Worm (Caenorhabditis elegans) whole organism, early embryonic: Measurements from ENCODE around the gene prp-19.
A peak's percentile ranks its signal among the peaks of the same experiment; 100 is the strongest.

Source experiments
- B0310.2 ChIP-seq: sonication (generic microtip); optimal IDR thresholded peaks from 2 replicates; lab custom pipeline; 2016; ENCODE audit warnings: mild to moderate bottlenecking, missing genetic modification characterization, missing compliant biosample characterization
- F13C5.2 ChIP-seq: sonication (generic microtip); optimal IDR thresholded peaks from 2 replicates; lab custom pipeline; 2017; ENCODE audit warnings: mild to moderate bottlenecking, missing genetic modification characterization, inconsistent platforms, missing compliant biosample characterization
- aly-1 ChIP-seq: sonication (generic microtip); optimal IDR thresholded peaks from 2 replicates; lab custom pipeline; 2016; ENCODE audit warnings: missing genetic modification characterization, missing compliant biosample characterization
- ama-1 ChIP-seq: fragments of 150-350 bp; optimal IDR thresholded peaks from 2 replicates; lab custom pipeline; 2014
- ceh-13 ChIP-seq: fragments of 200-800 bp; sonication (Bioruptor generic); optimal IDR thresholded peaks from 2 replicates; lab custom pipeline; 2018; ENCODE audit warnings: mild to moderate bottlenecking, missing genetic modification characterization, missing compliant biosample characterization
- ceh-36 ChIP-seq: sonication (generic microtip); optimal IDR thresholded peaks from 2 replicates; lab custom pipeline; 2016; ENCODE audit warnings: missing genetic modification characterization, inconsistent platforms, missing compliant biosample characterization
- ets-7 ChIP-seq: sonication (generic microtip); optimal IDR thresholded peaks from 2 replicates; lab custom pipeline; 2016; ENCODE audit warnings: missing genotype, missing genetic modification characterization, missing compliant biosample characterization
- flt-1 ChIP-seq: fragments of 200-800 bp; sonication (Bioruptor generic); IDR thresholded peaks from 2 replicates; pipeline ENCODE4 v1.3.6; 2022; ENCODE audit warnings: missing genetic modification characterization, missing compliant biosample characterization
- hmbx-1 ChIP-seq: sonication (generic microtip); optimal IDR thresholded peaks from 2 replicates; lab custom pipeline; 2016; ENCODE audit warnings: mild to moderate bottlenecking, missing genetic modification characterization, missing compliant biosample characterization
- hmg-4 ChIP-seq: fragments of 200-800 bp; sonication (Bioruptor generic); optimal IDR thresholded peaks from 2 replicates; lab custom pipeline; 2018; ENCODE audit warnings: mild to moderate bottlenecking, missing genetic modification characterization, missing compliant biosample characterization
- hnd-1 ChIP-seq: sonication (generic microtip); optimal IDR thresholded peaks from 2 replicates; lab custom pipeline; 2016; ENCODE audit warnings: missing genetic modification characterization, missing compliant biosample characterization
- pes-1 ChIP-seq: fragments of 200-800 bp; sonication (Bioruptor generic); IDR thresholded peaks from 2 replicates; pipeline ENCODE4 v1.3.6; 2022; ENCODE audit warnings: missing genetic modification reagents, missing genetic modification characterization, missing compliant biosample characterization
- scrt-1 ChIP-seq: fragments of 200-800 bp; sonication (Bioruptor generic); IDR thresholded peaks from 2 replicates; pipeline ENCODE4 v1.3.6; 2022; ENCODE audit warnings: missing genetic modification characterization, missing compliant biosample characterization
- sea-1 ChIP-seq: fragments of 200-800 bp; sonication (Bioruptor generic); conservative IDR thresholded peaks from 2 replicates; pipeline ENCODE4 v1.3.6; 2022; ENCODE audit warnings: missing genetic modification characterization, missing compliant biosample characterization
- tbx-11 ChIP-seq: fragments of 200-800 bp; sonication (Bioruptor generic); IDR thresholded peaks from 2 replicates; pipeline ENCODE4 v1.3.6; 2022; ENCODE audit warnings: missing genetic modification characterization, missing compliant biosample characterization
- tbx-37 ChIP-seq: fragments of 200-800 bp; sonication (Bioruptor generic); conservative IDR thresholded peaks from 2 replicates; pipeline ENCODE4 v1.3.6; 2022; ENCODE audit warnings: missing genetic modification reagents, missing genetic modification characterization, missing compliant biosample characterization
- tra-4 ChIP-seq: sonication (generic microtip); optimal IDR thresholded peaks from 2 replicates; lab custom pipeline; 2017; ENCODE audit warnings: missing genetic modification characterization, missing compliant biosample characterization

prp-19 gene

ce11 chrIII:5172470-5172869, 625 bp upstream of the prp-19 start, which contains the start of gene K10D2.5:
K10D2.5 (plus strand) TSS chrIII:5172720.
- TF ChIP-seq pes-1 (GFP tag; lab: Robert Waterston, UW) (peak; percentile 88), aly-1 (tag; lab: Kevin White, UChicago) (peak; percentile 16), F13C5.2 (peak; percentile 50), tbx-37 (GFP tag; lab: Robert Waterston, UW) (peak; percentile 93), scrt-1 (GFP tag; lab: Robert Waterston, UW) (peak; percentile 60; the same call in 1 of the 2 replicates), ets-7 (tag; lab: Kevin White, UChicago) (peak; percentile 82), ceh-36 (tag; lab: Kevin White, UChicago) (peak; percentile 13), ama-1 (lab: Kevin White, UChicago) (no peak), tbx-11 (GFP tag; lab: Robert Waterston, UW) (peak; percentile 68; the same call in 1 of the 2 replicates), ceh-13 (GFP tag; lab: Kevin White, UChicago) (peak; percentile 10), hmbx-1 (tag; lab: Kevin White, UChicago) (no peak), tra-4 (tag; lab: Kevin White, UChicago) (no peak), hnd-1 (tag; lab: Kevin White, UChicago) (peak; percentile 33), sea-1 (GFP tag; lab: Robert Waterston, UW) (peak; percentile 81), flt-1 (GFP tag; lab: Robert Waterston, UW) (peak; percentile 75), B0310.2 (tag; lab: Kevin White, UChicago) (peak; percentile 26), hmg-4 (GFP tag; lab: Kevin White, UChicago) (peak; percentile 53)

ce11 chrIII:5169699-5170098, 2.1 kb downstream of the prp-19 start, which contains the start of gene ulp-1:
ulp-1 (minus strand) TSS chrIII:5169799.
- TF ChIP-seq tbx-37 (GFP tag; lab: Robert Waterston, UW) (no peak), B0310.2 (tag; lab: Kevin White, UChicago) (no peak), ceh-36 (tag; lab: Kevin White, UChicago) (no peak)

ce11 chrIII:5165745-5166144, 6.1 kb downstream of the prp-19 start:
- TF ChIP-seq ceh-13 (GFP tag; lab: Kevin White, UChicago): no peak
- no peak for TF ChIP-seq ama-1 (lab: Kevin White, UChicago)
- no peak for TF ChIP-seq tbx-11 (GFP tag; lab: Robert Waterston, UW)
- TF ChIP-seq sea-1 (GFP tag; lab: Robert Waterston, UW): no peak
- no peak for TF ChIP-seq hmbx-1 (tag; lab: Kevin White, UChicago)
- TF ChIP-seq aly-1 (tag; lab: Kevin White, UChicago): no peak
- TF ChIP-seq tbx-37 (GFP tag; lab: Robert Waterston, UW): no peak
- no peak for TF ChIP-seq tra-4 (tag; lab: Kevin White, UChicago)
- TF ChIP-seq B0310.2 (tag; lab: Kevin White, UChicago): no peak
- no peak for TF ChIP-seq hnd-1 (tag; lab: Kevin White, UChicago)
- no peak for TF ChIP-seq ceh-36 (tag; lab: Kevin White, UChicago)
- no peak for TF ChIP-seq scrt-1 (GFP tag; lab: Robert Waterston, UW)
- no peak for TF ChIP-seq hmg-4 (GFP tag; lab: Kevin White, UChicago)
- no peak for TF ChIP-seq pes-1 (GFP tag; lab: Robert Waterston, UW)
- no peak for TF ChIP-seq flt-1 (GFP tag; lab: Robert Waterston, UW)
- no peak for TF ChIP-seq F13C5.2
- TF ChIP-seq ets-7 (tag; lab: Kevin White, UChicago): no peak

ce11 chrIII:5165211-5165610, 6.6 kb downstream of the prp-19 start, which contains the start of gene T10F2.2:
T10F2.2 (minus strand) TSS chrIII:5165311.
- TF ChIP-seq ama-1 (lab: Kevin White, UChicago): peak; percentile 35
- no peak for TF ChIP-seq aly-1 (tag; lab: Kevin White, UChicago)
- no peak for TF ChIP-seq tra-4 (tag; lab: Kevin White, UChicago)
- no peak for TF ChIP-seq hmg-4 (GFP tag; lab: Kevin White, UChicago)

ce11 chrIII:5162820-5163631, 8.8 kb downstream of the prp-19 start, which contains the start of gene gars-1:
gars-1 (minus strand) TSS chrIII:5163627.
- no peak for TF ChIP-seq ets-7 (tag; lab: Kevin White, UChicago)
- TF ChIP-seq F13C5.2: no peak
- TF ChIP-seq scrt-1 (GFP tag; lab: Robert Waterston, UW): no peak
- TF ChIP-seq hnd-1 (tag; lab: Kevin White, UChicago): no peak
- TF ChIP-seq hmg-4 (GFP tag; lab: Kevin White, UChicago): no peak
- TF ChIP-seq flt-1 (GFP tag; lab: Robert Waterston, UW): no peak

ce11 chrIII:5160803-5161202, 11.0 kb downstream of the prp-19 start:
- TF ChIP-seq aly-1 (tag; lab: Kevin White, UChicago) (no peak), sea-1 (GFP tag; lab: Robert Waterston, UW) (no peak), ceh-13 (GFP tag; lab: Kevin White, UChicago) (no peak), flt-1 (GFP tag; lab: Robert Waterston, UW) (no peak), hmbx-1 (tag; lab: Kevin White, UChicago) (no peak), B0310.2 (tag; lab: Kevin White, UChicago) (no peak), ceh-36 (tag; lab: Kevin White, UChicago) (no peak), ama-1 (lab: Kevin White, UChicago) (no peak), tbx-37 (GFP tag; lab: Robert Waterston, UW) (no peak), hmg-4 (GFP tag; lab: Kevin White, UChicago) (no peak), F13C5.2 (no peak)

- TF ChIP-seq hnd-1 (tag; lab: Kevin White, UChicago) (no peak), B0310.2 (tag; lab: Kevin White, UChicago) (no peak), tbx-11 (GFP tag; lab: Robert Waterston, UW) (no peak), tbx-37 (GFP tag; lab: Robert Waterston, UW) (no peak), ceh-36 (tag; lab: Kevin White, UChicago) (no peak)
Measured at ce11 chrIII:5159505-5159904, 12.3 kb downstream of the prp-19 start, which contains the start of gene T10F2.5. T10F2.5 (minus strand) TSS chrIII:5159605.
